Fruit fly (Drosophila melanogaster) whole organism, embryonic: ENCODE data around the gene ZAP3.

Source experiments
- Ada2b ChIP-seq: fragments of 200-800 bp; sonication (Bioruptor generic); IDR thresholded peaks from 2 replicates; pipeline ENCODE4 v1.3.6; 2022; ENCODE audit warnings: missing biosample characterization, missing genetic modification characterization
- CG10366 ChIP-seq: fragments of 200-800 bp; sonication (Bioruptor generic); IDR thresholded peaks from 2 replicates; pipeline ENCODE4 v1.3.6; 2022; ENCODE audit warnings: missing biosample characterization, missing genetic modification characterization
- CG10462 ChIP-seq: fragments of 200-800 bp; sonication (Bioruptor generic); optimal IDR thresholded peaks from 2 replicates; lab custom pipeline; 2016; ENCODE audit warnings: missing biosample characterization, missing genetic modification characterization
- CG10979 ChIP-seq: fragments of 200-800 bp; sonication (Bioruptor generic); optimal IDR thresholded peaks from 2 replicates; lab custom pipeline; 2018; ENCODE audit warnings: missing biosample characterization, mild to moderate bottlenecking, missing genetic modification characterization, moderate library complexity
- CG11504 ChIP-seq: fragments of 200-800 bp; sonication (Bioruptor generic); optimal IDR thresholded peaks from 3 replicates; lab custom pipeline; 2019; ENCODE audit warnings: missing biosample characterization, mild to moderate bottlenecking, missing genetic modification characterization, moderate library complexity
- CG12236 ChIP-seq: fragments of 200-800 bp; sonication (Bioruptor generic); optimal IDR thresholded peaks from 2 replicates; lab custom pipeline; 2016; ENCODE audit warnings: missing biosample characterization, missing genetic modification characterization
- CG17612 ChIP-seq: fragments of 200-800 bp; sonication (Bioruptor generic); IDR thresholded peaks from 2 replicates; pipeline ENCODE4 v1.3.6; 2022; ENCODE audit warnings: missing biosample characterization, missing genetic modification characterization
- CG18011 ChIP-seq: fragments of 200-800 bp; sonication (Bioruptor generic); optimal IDR thresholded peaks from 2 replicates; lab custom pipeline; 2017; ENCODE audit warnings: missing biosample characterization, missing genetic modification characterization, mild to moderate bottlenecking, moderate library complexity, missing genotype
- CG2875 ChIP-seq: fragments of 200-800 bp; sonication (Bioruptor generic); optimal IDR thresholded peaks from 2 replicates; lab custom pipeline; 2017; ENCODE audit warnings: missing biosample characterization, mild to moderate bottlenecking, missing genetic modification characterization, missing genetic modification reagents
- CG30403 ChIP-seq: fragments of 200-800 bp; sonication (Bioruptor generic); optimal IDR thresholded peaks from 3 replicates; lab custom pipeline; 2016; ENCODE audit warnings: missing biosample characterization, missing genetic modification characterization
- CG4617 ChIP-seq: fragments of 200-800 bp; sonication (Bioruptor generic); optimal IDR thresholded peaks from 3 replicates; lab custom pipeline; 2016; ENCODE audit warnings: missing biosample characterization, missing genetic modification characterization, borderline replicate concordance
- CG4707 ChIP-seq: fragments of 200-800 bp; sonication (Bioruptor generic); optimal IDR thresholded peaks from 2 replicates; lab custom pipeline; 2018; ENCODE audit warnings: missing biosample characterization, mild to moderate bottlenecking, missing genetic modification characterization, moderate library complexity
- CG6654 ChIP-seq: fragments of 200-800 bp; sonication (Bioruptor generic); optimal IDR thresholded peaks from 2 replicates; lab custom pipeline; 2017; ENCODE audit warnings: missing biosample characterization, mild to moderate bottlenecking, missing genetic modification characterization
- CG8281 ChIP-seq: fragments of 200-800 bp; sonication (Bioruptor generic); optimal IDR thresholded peaks from 2 replicates; lab custom pipeline; 2018; ENCODE audit warnings: missing biosample characterization, mild to moderate bottlenecking, missing genetic modification characterization, moderate library complexity
- CG8388 ChIP-seq: fragments of 200-800 bp; sonication (Bioruptor generic); optimal IDR thresholded peaks from 2 replicates; lab custom pipeline; 2019; ENCODE audit warnings: missing biosample characterization, mild to moderate bottlenecking, missing genetic modification characterization, moderate library complexity
- CG9609 ChIP-seq: fragments of 200-800 bp; sonication (Bioruptor generic); optimal IDR thresholded peaks from 3 replicates; lab custom pipeline; 2016; ENCODE audit warnings: missing biosample characterization, missing genetic modification characterization
- CG9876 ChIP-seq: fragments of 200-800 bp; sonication (Bioruptor generic); optimal IDR thresholded peaks from 2 replicates; lab custom pipeline; 2016; ENCODE audit warnings: missing biosample characterization, missing genetic modification characterization
- CG9932 ChIP-seq: fragments of 200-800 bp; sonication (Bioruptor generic); IDR thresholded peaks from 2 replicates; pipeline ENCODE4 v1.3.6; 2022; ENCODE audit warnings: missing biosample characterization, missing genetic modification characterization
- Chrac-16 ChIP-seq: fragments of 200-800 bp; sonication (Bioruptor generic); optimal IDR thresholded peaks from 3 replicates; lab custom pipeline; 2016; ENCODE audit warnings: missing biosample characterization, missing genetic modification characterization
- CoRest ChIP-seq: fragments of 200-800 bp; sonication (Bioruptor generic); optimal IDR thresholded peaks from 3 replicates; lab custom pipeline; 2018; ENCODE audit warnings: missing biosample characterization, mild to moderate bottlenecking, missing genetic modification characterization, moderate library complexity
- Dad ChIP-seq: fragments of 200-800 bp; sonication (Bioruptor generic); optimal IDR thresholded peaks from 3 replicates; lab custom pipeline; 2016; ENCODE audit warnings: missing biosample characterization, missing genetic modification characterization
- Dp ChIP-seq: fragments of 200-800 bp; sonication (Bioruptor generic); optimal IDR thresholded peaks from 2 replicates; lab custom pipeline; 2018; ENCODE audit warnings: missing biosample characterization, mild to moderate bottlenecking, missing genetic modification characterization, moderate library complexity
- Eip74EF ChIP-seq, 2 experiments: fragments of 200-800 bp in 1 of 2; fragments of >200 bp in 1 of 2; sonication (Bioruptor generic) in 1 of 2; optimal IDR thresholded peaks; 2 replicates each; lab custom pipeline; 2017 to 2019; ENCODE audit warnings: missing biosample characterization in 2 of 2, missing genetic modification characterization in 2 of 2, mild to moderate bottlenecking in 1 of 2, moderate library complexity in 1 of 2
- H2.0 ChIP-seq: fragments of 200-800 bp; sonication (Bioruptor generic); IDR thresholded peaks from 2 replicates; pipeline ENCODE4 v1.3.6; 2022; ENCODE audit warnings: missing biosample characterization, missing genetic modification characterization
- Hand ChIP-seq: fragments of 200-800 bp; sonication (Bioruptor generic); optimal IDR thresholded peaks from 2 replicates; lab custom pipeline; 2017; ENCODE audit warnings: mild to moderate bottlenecking, missing biosample characterization, missing genetic modification reagents, missing genetic modification characterization
- Kr ChIP-seq: fragments of 200-800 bp; sonication (Bioruptor generic); optimal IDR thresholded peaks from 2 replicates; lab custom pipeline; 2017; ENCODE audit warnings: missing biosample characterization, mild to moderate bottlenecking, missing genetic modification characterization
- Lpt ChIP-seq: fragments of >200 bp; optimal IDR thresholded peaks from 2 replicates; lab custom pipeline; 2018; ENCODE audit warnings: missing biosample characterization, missing genetic modification characterization
- MTF-1 ChIP-seq: fragments of 200-800 bp; sonication (Bioruptor generic); optimal IDR thresholded peaks from 2 replicates; lab custom pipeline; 2018; ENCODE audit warnings: missing biosample characterization, mild to moderate bottlenecking, missing genetic modification characterization, borderline replicate concordance
- Nf-YB ChIP-seq: fragments of 200-800 bp; sonication (Bioruptor generic); optimal IDR thresholded peaks from 3 replicates; lab custom pipeline; 2019; ENCODE audit warnings: missing biosample characterization, mild to moderate bottlenecking, missing genetic modification characterization, moderate library complexity
- Side ChIP-seq: fragments of 200-800 bp; sonication (Bioruptor generic); optimal IDR thresholded peaks from 2 replicates; lab custom pipeline; 2016; ENCODE audit warnings: missing biosample characterization, missing genetic modification characterization
- Usf ChIP-seq: fragments of 200-800 bp; sonication (Bioruptor generic); optimal IDR thresholded peaks from 2 replicates; lab custom pipeline; 2017; ENCODE audit warnings: missing genotype, missing biosample characterization, missing genetic modification characterization
- ac ChIP-seq: fragments of 200-800 bp; sonication (Bioruptor generic); optimal IDR thresholded peaks from 3 replicates; lab custom pipeline; 2017; ENCODE audit warnings: missing biosample characterization, mild to moderate bottlenecking, missing genetic modification characterization
- az2 ChIP-seq: fragments of 200-800 bp; sonication (Bioruptor generic); optimal IDR thresholded peaks from 3 replicates; lab custom pipeline; 2016; ENCODE audit warnings: missing biosample characterization, missing genetic modification characterization
- bsh ChIP-seq, 2 experiments: fragments of 200-800 bp; sonication (Bioruptor generic); optimal IDR thresholded peaks; 2 replicates each; lab custom pipeline; 2017 to 2018; ENCODE audit warnings: mild to moderate bottlenecking in 2 of 2, missing biosample characterization in 2 of 2, missing genetic modification characterization in 2 of 2, moderate library complexity in 1 of 2
- cad ChIP-seq: fragments of >200 bp; optimal IDR thresholded peaks from 2 replicates; lab custom pipeline; 2017; ENCODE audit warnings: missing biosample characterization, missing genetic modification characterization
- cato ChIP-seq: fragments of 200-800 bp; sonication (Bioruptor generic); optimal IDR thresholded peaks from 2 replicates; lab custom pipeline; 2016; ENCODE audit warnings: missing biosample characterization, missing genetic modification characterization, borderline replicate concordance
- cg ChIP-seq: fragments of 200-800 bp; sonication (Bioruptor generic); optimal IDR thresholded peaks from 3 replicates; lab custom pipeline; 2019; ENCODE audit warnings: missing biosample characterization, mild to moderate bottlenecking, missing genetic modification characterization, moderate library complexity
- dm ChIP-seq: fragments of 200-800 bp; sonication (Bioruptor generic); optimal IDR thresholded peaks from 3 replicates; lab custom pipeline; 2016; ENCODE audit warnings: missing biosample characterization, missing genetic modification characterization
- esg ChIP-seq: fragments of 200-800 bp; sonication (Bioruptor generic); conservative IDR thresholded peaks from 2 replicates; pipeline ENCODE4 v1.3.6; 2022; ENCODE audit warnings: missing biosample characterization, missing genetic modification characterization
- h ChIP-seq: fragments of >200 bp; optimal IDR thresholded peaks from 2 replicates; lab custom pipeline; 2017
- lab ChIP-seq: fragments of 200-800 bp; sonication (Bioruptor generic); optimal IDR thresholded peaks from 3 replicates; lab custom pipeline; 2017; ENCODE audit warnings: missing biosample characterization, missing genetic modification characterization, mild to moderate bottlenecking, moderate library complexity, missing genetic modification reagents
- maf-S ChIP-seq: fragments of 200-800 bp; sonication (Bioruptor generic); optimal IDR thresholded peaks from 2 replicates; lab custom pipeline; 2016; ENCODE audit warnings: missing biosample characterization, missing genetic modification characterization
- prd ChIP-seq, 3 experiments: fragments of >200 bp in 2 of 3; fragments of 200-800 bp in 1 of 3; sonication (Bioruptor generic) in 1 of 3; optimal IDR thresholded peaks in 2 of 3; IDR thresholded peaks in 1 of 3; 2 replicates in 2 of 3; 3 replicates in 1 of 3; pipeline versions ENCODE4 v1.3.6 to Lab custom; 2017 to 2022; ENCODE audit warnings: missing biosample characterization in 1 of 3, missing genetic modification characterization in 1 of 3
- psq ChIP-seq: fragments of 200-800 bp; sonication (Bioruptor generic); optimal IDR thresholded peaks from 2 replicates; lab custom pipeline; 2017; ENCODE audit warnings: missing biosample characterization, missing genetic modification characterization
- pzg ChIP-seq: fragments of 200-800 bp; sonication (Bioruptor generic); optimal IDR thresholded peaks from 3 replicates; lab custom pipeline; 2018; ENCODE audit warnings: missing biosample characterization, mild to moderate bottlenecking, missing genetic modification characterization, moderate library complexity
- ssp ChIP-seq: fragments of 200-800 bp; sonication (Bioruptor generic); IDR thresholded peaks from 2 replicates; pipeline ENCODE4 v1.3.6; 2022; ENCODE audit warnings: missing biosample characterization, missing genetic modification characterization
- tap ChIP-seq: fragments of 200-800 bp; optimal IDR thresholded peaks from 3 replicates; lab custom pipeline; 2019; ENCODE audit warnings: missing biosample characterization, mild to moderate bottlenecking, missing genetic modification characterization, moderate library complexity
- unc-4 ChIP-seq: fragments of 200-800 bp; sonication (Bioruptor generic); IDR thresholded peaks from 2 replicates; pipeline ENCODE4 v1.3.6; 2022; ENCODE audit warnings: missing biosample characterization, missing genetic modification characterization; ENCODE audit not compliant: partially characterized antibody
- zfh1 ChIP-seq: fragments of 200-800 bp; sonication (Bioruptor generic); IDR thresholded peaks from 3 replicates; pipeline ENCODE4 v1.3.6; 2022; ENCODE audit warnings: missing biosample characterization, missing genetic modification characterization
- zfh2 ChIP-seq: fragments of 200-800 bp; sonication (Bioruptor generic); optimal IDR thresholded peaks from 2 replicates; lab custom pipeline; 2016; ENCODE audit warnings: missing biosample characterization, missing genetic modification characterization

The ZAP3 gene

DNA sequence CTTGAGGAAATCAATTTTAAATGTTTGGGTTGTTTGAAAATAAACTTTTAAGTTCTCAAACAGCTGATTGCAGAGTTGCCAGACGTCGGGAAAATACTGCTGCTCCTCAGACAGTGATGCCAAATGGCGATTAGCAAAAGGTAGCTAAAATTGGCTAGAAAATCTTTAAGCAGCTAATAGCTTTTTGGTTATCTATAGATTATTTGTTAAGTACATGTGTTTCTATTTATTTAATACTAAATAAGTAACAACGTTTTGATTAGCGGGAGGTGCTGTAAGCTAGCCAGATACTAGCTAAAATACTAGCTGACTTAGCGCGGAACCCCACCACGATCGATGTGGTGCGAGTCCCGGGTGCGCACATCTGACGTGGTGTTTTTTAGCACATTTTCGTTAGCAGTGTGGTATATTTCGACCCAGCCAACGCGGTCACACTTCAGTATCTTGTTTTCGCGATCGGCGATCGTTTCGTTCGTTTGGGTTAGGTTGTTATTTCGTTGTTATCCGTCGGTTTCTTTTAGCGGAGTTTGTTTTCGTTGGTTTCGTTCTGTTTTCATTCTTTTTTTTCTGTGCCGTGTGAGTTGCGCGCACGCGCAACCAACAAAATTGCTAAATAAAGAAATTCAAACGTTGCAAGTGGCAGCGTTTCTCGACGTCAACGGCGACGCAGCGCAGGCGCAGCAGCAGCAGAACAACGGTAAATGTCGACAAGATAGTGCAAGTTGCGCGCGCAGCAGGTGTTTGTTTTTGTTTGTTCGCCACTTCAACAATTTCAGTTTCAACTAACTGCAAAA is 4.0 kb upstream of the ZAP3 start, which contains the start of the genes Naxe and RhoU (continued):
- no peak for TF ChIP-seq cato (GFP tag; lab: Kevin White, UChicago)
- peak; percentile 25 for TF ChIP-seq az2 (GFP tag; lab: Kevin White, UChicago)
- TF ChIP-seq CG2875 (GFP tag; lab: Kevin White, UChicago), result no peak
- peak; percentile 47 for TF ChIP-seq zfh2 (GFP tag; lab: Kevin White, UChicago)
- no peak for TF ChIP-seq CG10462 (GFP tag; lab: Kevin White, UChicago)
- TF ChIP-seq CG30403 (GFP tag; lab: Kevin White, UChicago), result peak; percentile 54
- TF ChIP-seq CG9609 (GFP tag; lab: Kevin White, UChicago), result peak; percentile 45
- TF ChIP-seq Side (GFP tag; lab: Kevin White, UChicago), result no peak
- TF ChIP-seq cad (GFP tag; lab: Kevin White, UChicago), result no peak
- TF ChIP-seq H2.0, result peak; percentile 41
- no peak for TF ChIP-seq CG17612 (GFP tag; lab: Robert Waterston, UW)
- no peak for TF ChIP-seq Hand
- TF ChIP-seq CG8281 (tag; lab: Kevin White, UChicago), result no peak
- TF ChIP-seq Dp, result peak; percentile 19
- no peak for TF ChIP-seq Usf
- TF ChIP-seq dm (GFP tag; lab: Kevin White, UChicago), result no peak
- TF ChIP-seq CG8388 (GFP tag; lab: Kevin White, UChicago), result no peak
- TF ChIP-seq Kr (GFP tag; lab: Kevin White, UChicago), result no peak
- TF ChIP-seq zfh1 (GFP tag; lab: Robert Waterston, UW), result no peak; the same call in 2 of the 3 replicates
- peak; percentile 33 for TF ChIP-seq Dad
- TF ChIP-seq CG11504, result no peak
- TF ChIP-seq Nf-YB, result no peak
- no peak for TF ChIP-seq unc-4 (GFP tag; lab: Robert Waterston, UW)
- no peak for TF ChIP-seq CG18011 (GFP tag; lab: Kevin White, UChicago)
- TF ChIP-seq CG12236 (GFP tag; lab: Kevin White, UChicago), result no peak
- TF ChIP-seq bsh (GFP tag; optimal IDR thresholded peaks at IDR 0.05; lab: Kevin White, UChicago), result peak in 1 of 2 experiments; percentile 15
- no peak for TF ChIP-seq Lpt (GFP tag; lab: Kevin White, UChicago)
- TF ChIP-seq CG9932 (GFP tag; lab: Robert Waterston, UW), result peak; percentile 65
- TF ChIP-seq CG6654 (GFP tag; lab: Kevin White, UChicago), result no peak
- TF ChIP-seq esg, result 0 out of 2 replicates have a peak, but pooled peaks have one; percentile 18
- TF ChIP-seq CG10366 (GFP tag; lab: Robert Waterston, UW), result no peak; the same call in 1 of the 2 replicates
- TF ChIP-seq Chrac-16 (GFP tag; lab: Kevin White, UChicago), result peak; percentile 1
- TF ChIP-seq CG10979 (tag; lab: Kevin White, UChicago), result no peak
- no peak for TF ChIP-seq psq (GFP tag; lab: Kevin White, UChicago)
- peak; percentile 56 for TF ChIP-seq CoRest (tag; lab: Kevin White, UChicago)
- no peak for TF ChIP-seq cg (GFP tag; lab: Kevin White, UChicago)
- peak; percentile 54 for TF ChIP-seq ssp (GFP tag; lab: Robert Waterston, UW)
- peak; percentile 11 for TF ChIP-seq ac (GFP tag; lab: Kevin White, UChicago)
- no peak for TF ChIP-seq CG4707

DNA sequence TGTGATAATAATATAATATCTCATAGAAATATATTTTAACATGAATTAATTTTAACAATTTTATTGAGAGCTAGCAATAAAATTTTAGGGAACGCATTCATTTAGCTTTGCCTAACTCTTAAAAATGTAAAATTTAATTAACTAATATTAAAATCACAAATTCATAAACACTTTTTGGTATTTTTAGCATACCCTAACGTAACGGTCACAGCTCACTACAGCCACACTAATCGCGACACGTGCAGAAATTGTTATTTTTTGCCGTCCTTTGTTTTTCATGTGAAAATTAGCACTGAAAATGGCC is 610 bp upstream of the ZAP3 start, which contains the start of gene CG2972:
Gene CG2972, plus strand, starts transcription at position 205 of the 304 bp plus-strand sequence.
- TF ChIP-seq Eip74EF (GFP tag; optimal IDR thresholded peaks at IDR 0.05; lab: Kevin White, UChicago) (no peak), Ada2b (GFP tag; lab: Robert Waterston, UW) (no peak), maf-S (GFP tag; lab: Kevin White, UChicago) (no peak), lab (GFP tag; lab: Kevin White, UChicago) (no peak), h (lab: Kevin White, UChicago) (no peak), tap (tag; lab: Kevin White, UChicago) (no peak), prd (optimal IDR thresholded peaks at IDR 0.05; lab: Kevin White, UChicago) (no peak), prd (GFP tag; IDR thresholded peaks at IDR 0.05; lab: Robert Waterston, UW) (no peak), MTF-1 (GFP tag; lab: Kevin White, UChicago) (no peak), CG9876 (GFP tag; lab: Kevin White, UChicago) (no peak), pzg (GFP tag; lab: Kevin White, UChicago) (peak; percentile 11), CG4617 (GFP tag; lab: Kevin White, UChicago) (peak; percentile 6), psq (GFP tag; lab: Kevin White, UChicago) (no peak)
